Fruit fly (Drosophila melanogaster): ENCODE results near the gene Cdlc2.

- TF ChIP-seq Dll (optimal IDR thresholded peaks at IDR 0.05) (no peak), usp (GFP tag; optimal IDR thresholded peaks at IDR 0.05) (no peak), pan (optimal IDR thresholded peaks at IDR 0.05) (no peak), psq (optimal IDR thresholded peaks at IDR 0.05) (no peak), EcR (GFP tag; optimal IDR thresholded peaks at IDR 0.05) (no peak), CG8478 (optimal IDR thresholded peaks at IDR 0.05) (no peak)
These were observed at the start of gene Cdlc2, which contains the start of gene CG33922 for dm6 chr2L:1344071-1344470.
